Worm (Caenorhabditis elegans): ENCODE results near the gene mdh-1.

ce11 chrV:6467676-6468075 is 48.6 kb downstream of the mdh-1 start:
- TF ChIP-seq rnt-1 (tag; optimal IDR thresholded peaks at IDR 0.05) (no peak), nhr-11 (tag; optimal IDR thresholded peaks at IDR 0.05) (no peak), fkh-10 (GFP tag; optimal IDR thresholded peaks at IDR 0.05) (no peak), elt-4 (tag; optimal IDR thresholded peaks at IDR 0.05) (no peak), ama-1 (optimal IDR thresholded peaks at IDR 0.05) (no peak), elt-2 (tag; optimal IDR thresholded peaks at IDR 0.05) (no peak), hlh-30 (tag; optimal IDR thresholded peaks at IDR 0.05; ENCODE audit: insufficient read depth) (no peak)
